Fruit fly (Drosophila melanogaster) whole organism, prepupa: ENCODE measurements around the gene Hph.

Experiments used
- Blimp-1 ChIP-seq: fragments of 200-800 bp; sonication (Bioruptor generic); optimal IDR thresholded peaks from 3 replicates; lab custom pipeline; 2017; ENCODE audit warnings: missing biosample characterization, missing genetic modification characterization, mild to moderate bottlenecking, moderate library complexity, missing genetic modification reagents
- CG11902 ChIP-seq: fragments of 200-800 bp; sonication (Bioruptor generic); optimal IDR thresholded peaks from 3 replicates; lab custom pipeline; 2016; ENCODE audit warnings: missing biosample characterization, missing genetic modification characterization
- CG16779 ChIP-seq: fragments of 200-800 bp; sonication (Bioruptor generic); optimal IDR thresholded peaks from 3 replicates; lab custom pipeline; 2017; ENCODE audit warnings: missing biosample characterization, mild to moderate bottlenecking, missing genetic modification characterization
- CG32006 ChIP-seq: fragments of 200-800 bp; sonication (Bioruptor generic); optimal IDR thresholded peaks from 3 replicates; lab custom pipeline; 2017; ENCODE audit warnings: missing biosample characterization, mild to moderate bottlenecking, missing genetic modification characterization
- CG4318 ChIP-seq: fragments of 200-800 bp; sonication (Bioruptor generic); optimal IDR thresholded peaks from 3 replicates; lab custom pipeline; 2017; ENCODE audit warnings: missing biosample characterization, mild to moderate bottlenecking, missing genetic modification characterization
- CG6163 ChIP-seq: fragments of 200-800 bp; sonication (Bioruptor generic); IDR thresholded peaks from 3 replicates; pipeline ENCODE4 v1.3.6; 2022; ENCODE audit warnings: missing biosample characterization, missing genetic modification characterization
- CG6276 ChIP-seq: fragments of 200-800 bp; sonication (Bioruptor generic); optimal IDR thresholded peaks from 2 replicates; lab custom pipeline; 2017; ENCODE audit warnings: missing biosample characterization, mild to moderate bottlenecking, missing genetic modification characterization
- CG7368 ChIP-seq: fragments of 200-800 bp; sonication (Bioruptor generic); optimal IDR thresholded peaks from 3 replicates; lab custom pipeline; 2016; ENCODE audit warnings: missing biosample characterization, missing genetic modification characterization
- achi ChIP-seq: fragments of 200-800 bp; sonication (Bioruptor generic); optimal IDR thresholded peaks from 3 replicates; lab custom pipeline; 2016; ENCODE audit warnings: missing biosample characterization, missing genetic modification characterization
- fd59A ChIP-seq: fragments of 200-800 bp; sonication (Bioruptor generic); optimal IDR thresholded peaks from 2 replicates; lab custom pipeline; 2017; ENCODE audit warnings: missing biosample characterization, mild to moderate bottlenecking, missing genetic modification characterization, missing genetic modification reagents
- fd85E ChIP-seq: fragments of 200-800 bp; sonication (Bioruptor generic); optimal IDR thresholded peaks from 3 replicates; lab custom pipeline; 2016; ENCODE audit warnings: missing biosample characterization, missing genetic modification characterization
- pdm3 ChIP-seq: fragments of 200-800 bp; sonication (Bioruptor generic); optimal IDR thresholded peaks from 3 replicates; lab custom pipeline; 2016; ENCODE audit warnings: missing biosample characterization, missing genetic modification characterization
- salr ChIP-seq, 2 experiments: fragments of 200-800 bp; sonication (Bioruptor generic); optimal IDR thresholded peaks; 3 replicates each; lab custom pipeline; 2016 to 2018; ENCODE audit warnings: missing biosample characterization in 2 of 2, missing genetic modification characterization in 2 of 2, mild to moderate bottlenecking in 1 of 2

dm6 chr3R:5316790-5317189 lies 60.0 kb downstream of the Hph start:
- TF ChIP-seq salr (GFP tag; optimal IDR thresholded peaks at IDR 0.05; lab: Kevin White, UChicago) (no peak), CG32006 (GFP tag; lab: Kevin White, UChicago) (no peak), fd59A (GFP tag; lab: Kevin White, UChicago) (no peak), pdm3 (GFP tag; lab: Kevin White, UChicago) (no peak), Blimp-1 (no peak), CG4318 (GFP tag; lab: Kevin White, UChicago) (no peak), CG7368 (no peak), CG6163 (no peak), CG16779 (tag; lab: Kevin White, UChicago) (no peak), CG11902 (GFP tag; lab: Kevin White, UChicago) (no peak), fd85E (GFP tag; lab: Kevin White, UChicago) (no peak), CG6276 (GFP tag; lab: Kevin White, UChicago) (peak; percentile 34), achi (GFP tag; lab: Kevin White, UChicago) (no peak)
